Worm (Caenorhabditis elegans) whole organism, L4 larva: ENCODE measurements around the gene dyla-1.

ENCODE experiments used
- F26F4.8 ChIP-seq: fragments of 200-800 bp; sonication (Bioruptor generic); conservative IDR thresholded peaks from 2 replicates; pipeline ENCODE4 v1.3.6; 2022; ENCODE audit warnings: missing genetic modification characterization, missing compliant biosample characterization
- R02D3.7 ChIP-seq: fragments of 150-350 bp; sonication (generic microtip); optimal IDR thresholded peaks from 3 replicates; lab custom pipeline; 2014; ENCODE audit warnings: missing biosample characterization, missing genetic modification characterization
- Y105C5A.15 ChIP-seq: fragments of 200-800 bp; sonication (Bioruptor generic); IDR thresholded peaks from 2 replicates; pipeline ENCODE4 v1.3.6; 2022; ENCODE audit warnings: missing genetic modification characterization, missing compliant biosample characterization
- aha-1 ChIP-seq: fragments of 150-350 bp; peaks from one replicate; lab custom pipeline; 2014; ENCODE audit warnings: missing biosample characterization, missing genetic modification characterization
- ceh-82 ChIP-seq: sonication (generic microtip); optimal IDR thresholded peaks from 2 replicates; lab custom pipeline; 2017; ENCODE audit warnings: missing biosample characterization, missing genetic modification characterization
- lin-38 ChIP-seq: fragments of 200-800 bp; sonication (Bioruptor generic); IDR thresholded peaks from 2 replicates; pipeline ENCODE4 v1.3.6; 2022; ENCODE audit warnings: missing genetic modification reagents, missing genetic modification characterization, missing compliant biosample characterization
- madf-9 ChIP-seq: fragments of 200-800 bp; sonication (Bioruptor generic); conservative IDR thresholded peaks from 2 replicates; pipeline ENCODE4 v1.3.6; 2022; ENCODE audit warnings: missing genetic modification reagents, missing genetic modification characterization, missing compliant biosample characterization
- nhr-102 ChIP-seq: sonication (generic microtip); optimal IDR thresholded peaks from 2 replicates; lab custom pipeline; 2016; ENCODE audit warnings: mild to moderate bottlenecking, missing genetic modification characterization, moderate library complexity, missing compliant biosample characterization
- nhr-28 ChIP-seq: fragments of 150-350 bp; optimal IDR thresholded peaks from 2 replicates; lab custom pipeline; 2014; ENCODE audit warnings: missing biosample characterization, missing genetic modification characterization
- nhr-76 ChIP-seq: fragments of 150-350 bp; optimal IDR thresholded peaks from 2 replicates; lab custom pipeline; 2014; ENCODE audit warnings: missing biosample characterization, missing genetic modification characterization
- skn-1 ChIP-seq: fragments of 150-350 bp; optimal IDR thresholded peaks from 2 replicates; lab custom pipeline; 2014; ENCODE audit warnings: missing biosample characterization, missing genetic modification characterization
- tra-1 ChIP-seq: fragments of 200-800 bp; sonication (Bioruptor generic); IDR thresholded peaks from 2 replicates; pipeline ENCODE4 v1.3.6; 2022; ENCODE audit warnings: missing genetic modification reagents, missing genetic modification characterization, missing compliant biosample characterization
- zag-1 ChIP-seq: fragments of 150-350 bp; optimal IDR thresholded peaks from 2 replicates; lab custom pipeline; 2014; ENCODE audit warnings: missing biosample characterization, missing genetic modification characterization
- ztf-11 ChIP-seq: fragments of 150-350 bp; optimal IDR thresholded peaks from 2 replicates; lab custom pipeline; 2014; ENCODE audit warnings: missing biosample characterization, missing genetic modification characterization

- no peak for TF ChIP-seq tra-1 (GFP tag; lab: Robert Waterston, UW)
- TF ChIP-seq zag-1 (tag; lab: Kevin White, UChicago): no peak
- no peak for TF ChIP-seq lin-38 (GFP tag; lab: Robert Waterston, UW)
- TF ChIP-seq ceh-82 (tag; lab: Kevin White, UChicago): no peak
- no peak for TF ChIP-seq R02D3.7
- no peak for TF ChIP-seq skn-1
- no peak for TF ChIP-seq nhr-76 (tag; lab: Kevin White, UChicago)
- no peak for TF ChIP-seq F26F4.8 (GFP tag; lab: Robert Waterston, UW)
- TF ChIP-seq Y105C5A.15 (GFP tag; lab: Robert Waterston, UW): no peak
- no peak for TF ChIP-seq nhr-102 (tag; lab: Kevin White, UChicago)
- no peak for TF ChIP-seq nhr-28 (tag; lab: Kevin White, UChicago)
- no peak for TF ChIP-seq aha-1 (tag; lab: Kevin White, UChicago)
- no peak for TF ChIP-seq madf-9 (GFP tag; lab: Robert Waterston, UW)
- no peak for TF ChIP-seq ztf-11 (tag; lab: Kevin White, UChicago)
Observed at ce11 chrX:16865016-16865415, 24.2 kb downstream of the dyla-1 start.
